Fruit fly (Drosophila melanogaster): ENCODE results near the gene jar.

Gene jar

dm6 chr3R:24271071-24271470 is at the start of gene jar (continued):
- peak; percentile 27 for TF ChIP-seq cg (GFP tag; optimal IDR thresholded peaks at IDR 0.05)
- peak; percentile 93 for TF ChIP-seq CG34224 (GFP tag; IDR thresholded peaks at IDR 0.05; ENCODE audit: partially characterized antibody)
- TF ChIP-seq CG30020 (tag; optimal IDR thresholded peaks at IDR 0.05): peak; percentile 11
- peak; percentile 42 for TF ChIP-seq CG10431 (GFP tag; optimal IDR thresholded peaks at IDR 0.05)
- peak; percentile 50 for TF ChIP-seq nerfin-1 (tag; optimal IDR thresholded peaks at IDR 0.05)
- no peak for TF ChIP-seq pfk (GFP tag; optimal IDR thresholded peaks at IDR 0.05)
- TF ChIP-seq shn (GFP tag; optimal IDR thresholded peaks at IDR 0.05): no peak
- no peak for TF ChIP-seq wdn (GFP tag; IDR thresholded peaks at IDR 0.05)
- no peak for TF ChIP-seq slou (GFP tag; optimal IDR thresholded peaks at IDR 0.05)
- TF ChIP-seq ewg (GFP tag; optimal IDR thresholded peaks at IDR 0.05): peak; percentile 47
- TF ChIP-seq CG7271 (tag; optimal IDR thresholded peaks at IDR 0.05): no peak
- TF ChIP-seq Dip3 (GFP tag; optimal IDR thresholded peaks at IDR 0.05): no peak
- peak; percentile 79 for TF ChIP-seq CG34376 (GFP tag; optimal IDR thresholded peaks at IDR 0.05)
- TF ChIP-seq HmgD (GFP tag; optimal IDR thresholded peaks at IDR 0.05): peak; percentile 28
- TF ChIP-seq tin (GFP tag; optimal IDR thresholded peaks at IDR 0.05): no peak
- TF ChIP-seq CG6683 (GFP tag; optimal IDR thresholded peaks at IDR 0.05): no peak
- TF ChIP-seq prd (optimal IDR thresholded peaks at IDR 0.05): no peak
- TF ChIP-seq prd (GFP tag; IDR thresholded peaks at IDR 0.05): 0 out of 3 replicates have a peak, but pooled peaks have one; percentile 16
- TF ChIP-seq MESR4 (GFP tag; optimal IDR thresholded peaks at IDR 0.05): peak; percentile 31
- TF ChIP-seq CG8388 (GFP tag; optimal IDR thresholded peaks at IDR 0.05): peak; percentile 26
- TF ChIP-seq CG10267 (tag; optimal IDR thresholded peaks at IDR 0.05): peak; percentile 78

DNA sequence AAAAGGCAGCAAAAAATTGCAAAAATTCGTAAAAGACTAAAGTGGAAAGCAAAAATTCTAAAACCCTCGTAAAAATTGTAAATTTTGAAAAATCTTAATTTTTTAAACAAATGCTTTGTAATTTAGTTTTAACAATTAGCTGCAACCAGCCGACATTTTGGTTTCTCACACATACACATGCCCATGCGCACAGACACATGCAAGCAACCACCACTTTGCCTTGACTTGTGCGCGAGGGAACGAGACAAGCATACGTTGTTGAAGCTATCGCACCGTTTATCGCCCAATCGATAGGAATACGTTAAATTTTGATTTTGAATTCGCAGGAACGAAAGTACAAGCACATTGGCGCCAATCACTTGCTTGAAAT is 49.3 kb upstream of the jar start:
- peak; percentile 13 for TF ChIP-seq gfzf (GFP tag; optimal IDR thresholded peaks at IDR 0.05)
- peak; percentile 68 for TF ChIP-seq Scr (GFP tag; IDR thresholded peaks at IDR 0.05; ENCODE audit: partially characterized antibody)
- TF ChIP-seq CG42726 (GFP tag; IDR thresholded peaks at IDR 0.05; ENCODE audit: partially characterized antibody): peak; percentile 39; the same call in 1 of the 2 replicates
- no peak for TF ChIP-seq lola (GFP tag; optimal IDR thresholded peaks at IDR 0.05)
- TF ChIP-seq CG34376 (GFP tag; optimal IDR thresholded peaks at IDR 0.05): peak; percentile 10
- peak; percentile 99 for TF ChIP-seq Myb (GFP tag; optimal IDR thresholded peaks at IDR 0.05)
- no peak for TF ChIP-seq CG18764 (GFP tag; optimal IDR thresholded peaks at IDR 0.05)
- peak; percentile 72 for TF ChIP-seq vvl (GFP tag; IDR thresholded peaks at IDR 0.05)
- no peak for TF ChIP-seq CG9437 (GFP tag; optimal IDR thresholded peaks at IDR 0.05)
- no peak for TF ChIP-seq Awh (GFP tag; IDR thresholded peaks at IDR 0.05)
- no peak for TF ChIP-seq CG34422 (GFP tag; IDR thresholded peaks at IDR 0.05)
- TF ChIP-seq Sry-β (GFP tag; optimal IDR thresholded peaks at IDR 0.05): no peak
- TF ChIP-seq exex (tag; optimal IDR thresholded peaks at IDR 0.05): no peak
- TF ChIP-seq CG11085 (GFP tag; IDR thresholded peaks at IDR 0.05): no peak
- peak; percentile 71 for TF ChIP-seq Sry-δ (GFP tag; optimal IDR thresholded peaks at IDR 0.05)
- peak; percentile 78 for TF ChIP-seq Opbp (GFP tag; IDR thresholded peaks at IDR 0.05; ENCODE audit: partially characterized antibody)
- TF ChIP-seq chinmo (GFP tag; IDR thresholded peaks at IDR 0.05; ENCODE audit: partially characterized antibody): peak; percentile 81; the same call in 3 of the 4 replicates
- TF ChIP-seq CG7963 (GFP tag; IDR thresholded peaks at IDR 0.05; ENCODE audit: partially characterized antibody): peak; percentile 46; the same call in 1 of the 3 replicates
- TF ChIP-seq hkb (optimal IDR thresholded peaks at IDR 0.05): no peak
- TF ChIP-seq hkb (GFP tag; IDR thresholded peaks at IDR 0.05): peak; percentile 27; the same call in 1 of the 2 replicates
- TF ChIP-seq hb (GFP tag; IDR thresholded peaks at IDR 0.05; ENCODE audit: partially characterized antibody): peak; percentile 59; the same call in 1 of the 3 replicates
- TF ChIP-seq mld (GFP tag; IDR thresholded peaks at IDR 0.05; ENCODE audit: partially characterized antibody): peak; percentile 62; the same call in 2 of the 3 replicates
- TF ChIP-seq da (GFP tag; optimal IDR thresholded peaks at IDR 0.05): no peak
- peak; percentile 87 for TF ChIP-seq Dref (GFP tag; IDR thresholded peaks at IDR 0.05)
- peak; percentile 80 for TF ChIP-seq Bgb (GFP tag; IDR thresholded peaks at IDR 0.05; ENCODE audit: partially characterized antibody)
- no peak for TF ChIP-seq dimm (GFP tag; IDR thresholded peaks at IDR 0.05)
- TF ChIP-seq sna (GFP tag; IDR thresholded peaks at IDR 0.05; ENCODE audit: partially characterized antibody): peak; percentile 23; the same call in 1 of the 2 replicates
- TF ChIP-seq CG12236 (GFP tag; optimal IDR thresholded peaks at IDR 0.05): no peak
- peak; percentile 63 for TF ChIP-seq knrl (GFP tag; IDR thresholded peaks at IDR 0.05; ENCODE audit: partially characterized antibody)
- peak; percentile 67 for TF ChIP-seq CG2116 (GFP tag; optimal IDR thresholded peaks at IDR 0.05)

All from whole organism, embryonic.